Fruit fly (Drosophila melanogaster) whole organism: ENCODE measurements around the gene CG17343.

Source experiments
- CG8478 ChIP-seq: fragments of >200 bp; optimal IDR thresholded peaks from 2 replicates; lab custom pipeline; 2018; ENCODE audit warnings: inconsistent platforms
- Dll ChIP-seq: fragments of >200 bp; optimal IDR thresholded peaks from 2 replicates; lab custom pipeline; 2017
- EcR ChIP-seq, 2 experiments: fragments of >200 bp; optimal IDR thresholded peaks; 2 replicates each; lab custom pipeline; 2017; ENCODE audit warnings: missing biosample characterization in 2 of 2, missing genetic modification characterization in 2 of 2, missing genetic modification reagents in 2 of 2
- pan ChIP-seq: fragments of >200 bp; optimal IDR thresholded peaks from 2 replicates; lab custom pipeline; 2017
- psq ChIP-seq: fragments of >200 bp; optimal IDR thresholded peaks from 2 replicates; lab custom pipeline; 2017
- usp ChIP-seq: fragments of >200 bp; optimal IDR thresholded peaks from 2 replicates; lab custom pipeline; 2017; ENCODE audit warnings: missing biosample characterization, missing genetic modification characterization, mixed read lengths

Gene CG17343

DNA sequence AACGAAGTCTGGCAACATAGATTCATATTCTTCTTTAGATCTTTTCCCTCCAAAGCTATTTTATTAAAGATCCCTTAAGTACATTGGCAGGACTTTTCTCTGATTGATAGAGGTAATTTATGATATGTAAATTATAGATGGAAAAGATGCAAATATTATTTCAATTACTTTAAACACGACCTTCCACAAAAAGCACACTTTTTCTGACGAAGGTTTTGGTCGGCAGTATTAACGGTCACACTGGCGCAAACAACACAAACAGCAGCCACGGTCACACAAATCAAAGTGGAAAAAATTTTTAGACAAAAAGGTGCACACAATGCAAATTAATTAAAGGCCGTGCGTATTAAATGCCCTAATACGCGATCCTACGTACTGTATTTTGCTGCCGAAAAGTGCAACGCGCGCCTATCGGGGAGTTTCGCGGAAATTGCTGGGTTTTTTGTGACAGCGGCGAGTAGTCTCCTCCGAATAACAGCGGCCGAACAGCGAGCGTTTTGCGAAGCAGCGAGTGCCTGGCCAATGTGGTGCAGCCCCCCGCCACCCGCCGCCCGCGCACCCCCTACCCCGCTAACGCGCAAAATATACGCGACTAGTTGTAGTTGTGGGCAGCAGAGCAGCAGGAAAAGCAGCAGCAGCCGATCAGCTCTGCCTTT is 10.7 kb upstream of the CG17343 start, which contains the start of gene CG10492:
Gene CG10492 (plus strand): TSS at position 219 of the 656 bp plus-strand sequence.
- TF ChIP-seq usp (GFP tag; lab: Kevin White, UChicago) (no peak), CG8478 (no peak), psq (lab: Kevin White, UChicago) (no peak), pan (lab: Kevin White, UChicago) (no peak), EcR (GFP tag; optimal IDR thresholded peaks at IDR 0.05; lab: Kevin White, UChicago) (no peak), Dll (lab: Kevin White, UChicago) (no peak)

DNA sequence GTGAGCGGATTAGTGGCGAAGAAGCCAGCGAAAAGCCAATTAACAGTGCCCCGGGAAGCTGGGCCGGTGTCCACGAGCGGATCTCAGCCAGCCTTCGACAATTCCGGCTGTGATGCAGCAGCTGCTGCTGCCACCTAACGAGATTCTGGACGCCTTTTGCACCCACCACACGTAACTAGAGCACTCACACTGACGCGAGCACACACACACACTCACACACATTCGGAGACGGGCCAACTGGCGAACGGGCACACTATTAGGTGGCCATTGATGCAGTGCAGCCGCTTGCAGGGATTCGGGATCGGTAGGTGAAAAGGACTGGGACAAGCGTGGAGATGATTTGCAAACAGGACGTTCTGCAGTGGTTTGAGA is 10.2 kb upstream of the CG17343 start:
- TF ChIP-seq EcR (GFP tag; optimal IDR thresholded peaks at IDR 0.05; lab: Kevin White, UChicago) (no peak), psq (lab: Kevin White, UChicago) (no peak), pan (lab: Kevin White, UChicago) (no peak), Dll (lab: Kevin White, UChicago) (no peak), usp (GFP tag; lab: Kevin White, UChicago) (no peak), CG8478 (no peak)

DNA sequence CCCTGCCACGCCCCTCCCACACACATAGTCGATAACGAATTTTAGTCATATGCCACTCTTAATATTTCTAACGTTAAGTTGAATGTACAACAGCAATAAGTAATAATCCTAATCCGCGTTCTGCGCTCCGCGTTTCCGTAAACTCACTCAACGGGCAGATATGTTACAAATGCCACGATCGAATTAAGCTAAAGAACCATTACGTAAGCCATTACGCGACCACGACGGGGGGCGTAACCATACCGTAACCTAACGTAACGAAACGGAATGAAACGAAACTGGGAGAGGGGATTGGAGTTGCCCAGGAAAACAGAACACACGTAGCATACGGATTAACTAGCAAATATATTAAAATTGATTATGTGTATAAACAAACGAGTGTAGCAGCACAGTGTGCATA is 6.9 kb upstream of the CG17343 start:
- TF ChIP-seq usp (GFP tag; lab: Kevin White, UChicago): no peak
- TF ChIP-seq Dll (lab: Kevin White, UChicago): no peak
- no peak for TF ChIP-seq psq (lab: Kevin White, UChicago)
- TF ChIP-seq pan (lab: Kevin White, UChicago): no peak
- no peak for TF ChIP-seq EcR (GFP tag; optimal IDR thresholded peaks at IDR 0.05; lab: Kevin White, UChicago)
- TF ChIP-seq CG8478: no peak

DNA sequence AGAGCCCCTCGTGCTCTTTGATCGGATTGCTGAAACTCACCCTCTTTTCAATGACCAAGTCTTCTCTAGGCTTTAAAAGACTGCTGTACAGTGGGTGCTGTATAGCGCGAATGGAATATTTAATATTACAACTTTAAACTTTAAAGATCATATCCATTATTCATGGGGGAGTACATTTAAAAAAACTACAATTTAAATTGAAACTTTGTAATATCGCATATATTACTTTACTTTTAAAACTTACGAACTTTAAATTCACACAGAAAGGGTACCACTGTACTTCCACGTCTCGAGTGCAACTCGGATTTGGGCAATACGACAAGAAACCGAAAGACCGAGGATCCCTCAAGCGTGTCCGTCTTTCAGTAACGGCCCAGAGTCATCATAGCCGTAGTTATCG is 5.8 kb upstream of the CG17343 start, which contains the start of gene Phlpp:
Gene Phlpp (plus strand): TSS at position 214 of the 400 bp plus-strand sequence.
- TF ChIP-seq usp (GFP tag; lab: Kevin White, UChicago) (no peak), EcR (GFP tag; optimal IDR thresholded peaks at IDR 0.05; lab: Kevin White, UChicago) (no peak), psq (lab: Kevin White, UChicago) (no peak), Dll (lab: Kevin White, UChicago) (no peak), CG8478 (no peak), pan (lab: Kevin White, UChicago) (no peak)

DNA sequence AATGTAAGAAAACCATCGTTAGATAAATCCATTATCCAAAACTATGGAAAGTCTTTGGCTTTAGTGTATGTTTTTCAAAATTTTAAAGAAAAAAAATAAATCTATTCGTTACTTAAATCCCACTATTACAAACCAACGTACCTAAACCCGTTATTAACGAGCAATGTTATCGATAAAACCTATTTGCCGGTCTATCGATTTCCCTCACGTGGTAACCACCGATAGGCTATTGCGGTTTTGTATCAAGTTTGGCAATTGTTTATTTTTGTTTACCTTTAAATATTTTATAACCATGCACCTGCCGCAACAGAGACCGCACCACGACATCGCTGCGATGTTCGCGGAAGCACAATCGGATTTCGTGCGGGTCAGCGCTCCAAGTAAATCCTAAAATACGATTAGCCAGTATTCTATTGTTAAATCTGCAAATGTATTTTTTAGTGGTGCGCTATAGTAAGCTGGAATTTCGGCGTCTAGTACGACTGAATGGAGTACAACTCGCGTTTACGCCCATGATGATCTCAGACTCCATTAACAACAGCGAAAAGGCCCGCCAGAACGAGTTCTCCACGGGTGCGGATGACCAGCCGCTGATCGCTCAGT is 1.5 kb upstream of the CG17343 start, which contains the start of gene Dus4:
Gene Dus4 (plus strand): TSS at position 206 of the 603 bp plus-strand sequence.
- TF ChIP-seq CG8478 (no peak), usp (GFP tag; lab: Kevin White, UChicago) (no peak), pan (lab: Kevin White, UChicago) (no peak), EcR (GFP tag; optimal IDR thresholded peaks at IDR 0.05; lab: Kevin White, UChicago) (no peak), Dll (lab: Kevin White, UChicago) (no peak), psq (lab: Kevin White, UChicago) (no peak)

DNA sequence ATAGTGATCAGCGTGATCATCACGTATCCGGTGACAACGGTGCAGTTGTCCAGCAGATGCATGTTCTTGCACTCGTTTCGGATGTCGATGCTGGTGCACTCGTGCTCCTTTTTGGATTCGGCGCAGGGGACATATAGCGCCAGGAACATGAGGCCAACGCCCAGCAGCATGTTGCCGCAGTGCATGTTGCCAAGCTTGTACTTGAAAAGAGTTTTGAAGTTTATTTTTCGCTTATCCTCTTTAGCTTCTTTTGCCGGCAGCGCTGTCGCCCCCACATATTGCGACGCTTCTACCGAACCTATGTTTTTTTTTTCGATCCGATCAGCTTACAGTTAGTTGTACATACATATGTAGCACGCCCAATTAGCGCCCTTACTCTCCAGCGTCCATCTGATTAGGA is 3.7 kb downstream of the CG17343 start:
- TF ChIP-seq psq (lab: Kevin White, UChicago) (no peak), usp (GFP tag; lab: Kevin White, UChicago) (no peak), Dll (lab: Kevin White, UChicago) (no peak), pan (lab: Kevin White, UChicago) (no peak)

DNA sequence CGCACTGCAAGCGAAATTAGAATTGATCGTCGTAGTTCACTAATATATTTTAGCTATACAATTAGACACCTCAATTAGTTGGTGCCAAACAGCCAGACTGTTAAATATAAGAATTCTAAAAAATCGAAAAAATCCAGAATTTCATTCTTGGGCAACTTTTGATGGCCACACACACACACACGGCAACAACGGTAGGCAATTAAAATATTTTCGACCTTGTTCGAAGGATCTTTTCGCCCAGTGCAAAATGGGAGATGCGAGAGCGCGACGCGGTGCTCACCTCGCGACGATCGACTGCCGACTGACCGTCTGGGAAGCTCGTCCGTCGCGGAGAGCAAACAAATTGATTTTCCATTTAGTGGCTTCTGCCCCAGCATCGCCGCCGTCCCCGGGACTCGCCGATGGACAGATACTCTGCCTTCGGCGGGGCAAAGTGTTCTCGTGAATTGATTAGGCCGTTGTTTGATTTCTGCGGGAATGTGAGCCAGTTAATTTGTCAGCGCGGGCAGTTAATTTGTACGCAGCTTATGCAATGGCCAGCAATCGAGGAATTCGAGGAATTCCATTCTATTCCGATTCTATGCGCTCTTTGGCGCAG is 4.9 kb downstream of the CG17343 start, which contains the start of gene CG10702:
Gene CG10702 (minus strand): TSS at position 304 of the 598 bp plus-strand sequence.
- TF ChIP-seq usp (GFP tag; lab: Kevin White, UChicago): no peak
- no peak for TF ChIP-seq EcR (GFP tag; optimal IDR thresholded peaks at IDR 0.05; lab: Kevin White, UChicago)
- TF ChIP-seq CG8478: no peak
- TF ChIP-seq Dll (lab: Kevin White, UChicago): no peak
- TF ChIP-seq pan (lab: Kevin White, UChicago): no peak
- no peak for TF ChIP-seq psq (lab: Kevin White, UChicago)

DNA sequence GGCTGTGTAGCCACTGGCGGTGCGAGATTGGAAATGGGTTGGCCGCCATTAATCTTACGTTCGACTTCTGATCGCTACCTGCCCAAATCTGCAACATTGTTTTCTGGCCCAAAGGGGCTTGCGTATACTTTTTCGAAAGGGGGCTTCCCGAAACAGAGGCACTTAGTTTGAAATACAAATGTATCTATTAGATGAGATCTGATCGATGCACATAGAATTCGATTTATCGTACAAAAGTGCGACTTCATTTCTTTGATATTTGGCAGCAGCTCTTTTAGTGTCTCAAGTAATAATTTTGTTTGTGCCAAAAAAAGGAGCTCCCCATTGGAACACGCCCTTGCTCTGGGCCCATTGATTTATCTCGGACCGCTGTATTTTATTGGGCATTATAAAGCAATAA is 7.0 kb downstream of the CG17343 start:
- TF ChIP-seq usp (GFP tag; lab: Kevin White, UChicago) (no peak), Dll (lab: Kevin White, UChicago) (no peak), CG8478 (no peak), EcR (GFP tag; optimal IDR thresholded peaks at IDR 0.05; lab: Kevin White, UChicago) (no peak), psq (lab: Kevin White, UChicago) (no peak), pan (lab: Kevin White, UChicago) (no peak)

DNA sequence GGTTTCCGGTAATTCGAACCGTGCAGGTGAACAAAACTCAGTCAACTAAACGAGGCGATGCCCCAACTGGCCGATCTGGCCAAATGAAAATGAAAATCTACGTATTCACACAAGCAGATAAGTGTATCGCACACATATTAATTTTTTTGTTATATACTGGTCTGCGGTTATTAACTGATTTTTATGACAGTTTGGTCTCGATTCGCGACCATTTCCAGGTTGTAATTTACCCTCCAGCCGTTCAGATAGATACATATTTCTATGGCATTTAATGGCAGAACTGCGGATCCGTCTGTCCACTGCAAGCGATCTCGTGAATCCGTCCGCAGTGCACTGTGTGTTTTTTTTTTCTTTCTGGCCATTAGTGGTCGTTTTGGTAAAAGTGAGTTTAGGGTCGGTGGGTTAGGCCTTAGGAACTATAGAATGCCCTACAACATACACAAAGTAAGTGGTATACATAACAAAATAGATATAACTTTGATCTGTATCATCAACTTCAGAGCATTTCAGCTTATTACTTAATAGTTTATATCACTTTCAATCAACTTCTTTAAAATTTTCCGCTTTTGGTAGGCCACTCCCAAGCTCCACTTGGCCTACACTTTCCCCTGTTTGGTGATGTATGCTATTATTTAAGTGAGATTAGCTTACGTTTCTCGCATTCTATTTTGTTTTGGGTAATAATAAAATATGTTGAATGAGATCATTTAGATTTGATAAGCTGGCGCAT is 9.5 kb downstream of the CG17343 start, which contains the start of gene CG17572:
Gene CG17572 (minus strand): TSS at position 51 of the 730 bp plus-strand sequence.
- TF ChIP-seq CG8478: no peak

DNA sequence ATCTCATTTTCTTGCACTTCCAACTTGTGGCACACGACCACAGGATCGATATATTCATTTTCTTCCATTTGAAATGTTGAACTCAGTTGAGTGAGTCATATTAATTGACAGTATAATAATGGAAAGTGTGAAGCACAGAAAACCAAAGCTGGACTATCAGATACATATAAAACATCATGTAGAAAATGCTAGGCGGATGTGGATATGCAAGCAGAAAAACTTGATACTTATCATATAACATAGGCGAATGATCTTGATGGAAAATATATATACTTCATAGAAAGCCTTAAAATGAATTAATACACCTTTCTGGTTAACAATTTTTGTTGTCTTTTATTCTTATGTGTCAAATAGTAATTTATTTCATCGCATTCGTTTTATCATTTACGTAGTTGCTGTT is 14.2 kb downstream of the CG17343 start, which contains the start of gene CG10700:
Gene CG10700 (minus strand): TSS at position 101 of the 400 bp plus-strand sequence.
- TF ChIP-seq psq (lab: Kevin White, UChicago): no peak
- no peak for TF ChIP-seq Dll (lab: Kevin White, UChicago)
- no peak for TF ChIP-seq EcR (GFP tag; optimal IDR thresholded peaks at IDR 0.05; lab: Kevin White, UChicago)
- TF ChIP-seq usp (GFP tag; lab: Kevin White, UChicago): no peak
- no peak for TF ChIP-seq pan (lab: Kevin White, UChicago)
- TF ChIP-seq CG8478: no peak

DNA sequence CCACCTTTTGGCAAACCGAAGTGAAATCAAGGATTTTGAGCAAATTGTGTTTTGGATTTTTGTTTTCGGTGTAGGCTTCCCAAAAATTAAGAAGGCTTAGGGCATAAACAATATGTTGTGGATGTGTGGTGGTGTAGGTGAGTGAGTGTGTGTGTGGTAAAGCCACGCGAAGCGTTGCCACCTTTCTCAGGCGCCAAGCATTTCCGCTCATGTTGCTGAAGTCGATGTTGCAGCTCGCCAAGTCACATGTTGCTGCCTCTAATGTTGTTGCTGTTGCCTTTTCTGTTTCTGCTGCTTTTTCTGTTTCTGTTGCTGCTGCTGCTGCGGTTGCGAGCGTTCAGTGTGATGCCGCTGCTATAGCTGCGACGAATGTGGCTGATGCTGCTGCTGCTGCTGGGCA is 15.0 kb downstream of the CG17343 start:
- TF ChIP-seq psq (lab: Kevin White, UChicago) (no peak), Dll (lab: Kevin White, UChicago) (no peak), EcR (GFP tag; optimal IDR thresholded peaks at IDR 0.05; lab: Kevin White, UChicago) (no peak), usp (GFP tag; lab: Kevin White, UChicago) (no peak), CG8478 (no peak), pan (lab: Kevin White, UChicago) (no peak)
